Fruit fly (Drosophila melanogaster) whole organism, embryonic: ENCODE data around the gene Rh5.

Experiments
- Asciz ChIP-seq: fragments of 200-800 bp; sonication (Bioruptor generic); optimal IDR thresholded peaks from 2 replicates; lab custom pipeline; 2017; ENCODE audit warnings: missing biosample characterization, mild to moderate bottlenecking, missing genetic modification characterization, missing genetic modification reagents
- Atf-2 ChIP-seq: fragments of 200-800 bp; sonication (Bioruptor generic); optimal IDR thresholded peaks from 2 replicates; lab custom pipeline; 2016; ENCODE audit warnings: missing biosample characterization, missing genetic modification characterization
- Atf6 ChIP-seq: fragments of 200-800 bp; sonication (Bioruptor generic); IDR thresholded peaks from 2 replicates; pipeline ENCODE4 v1.3.6; 2022; ENCODE audit warnings: missing biosample characterization, missing genetic modification characterization
- CG10267 ChIP-seq: fragments of 200-800 bp; sonication (Bioruptor generic); optimal IDR thresholded peaks from 2 replicates; lab custom pipeline; 2018; ENCODE audit warnings: missing biosample characterization, mild to moderate bottlenecking, missing genetic modification characterization, moderate library complexity
- CG10565 ChIP-seq: fragments of 200-800 bp; sonication (Bioruptor generic); optimal IDR thresholded peaks from 3 replicates; lab custom pipeline; 2016; ENCODE audit warnings: missing biosample characterization, mild to moderate bottlenecking, missing genetic modification characterization
- CG11247 ChIP-seq: fragments of 200-800 bp; sonication (Bioruptor generic); IDR thresholded peaks from 2 replicates; pipeline ENCODE4 v1.3.6; 2022; ENCODE audit warnings: missing biosample characterization, missing genetic modification characterization
- CG11723 ChIP-seq: fragments of 200-800 bp; sonication (Bioruptor generic); optimal IDR thresholded peaks from 2 replicates; lab custom pipeline; 2017; ENCODE audit warnings: missing biosample characterization, mild to moderate bottlenecking, missing genetic modification characterization
- CG12071 ChIP-seq: fragments of 200-800 bp; sonication (Bioruptor generic); optimal IDR thresholded peaks from 3 replicates; lab custom pipeline; 2018; ENCODE audit warnings: missing biosample characterization, mild to moderate bottlenecking, missing genetic modification characterization
- CG13624 ChIP-seq: fragments of 200-800 bp; sonication (Bioruptor generic); optimal IDR thresholded peaks from 2 replicates; lab custom pipeline; 2016; ENCODE audit warnings: missing biosample characterization, missing genetic modification characterization
- CG13894 ChIP-seq: fragments of 200-800 bp; sonication (Bioruptor generic); optimal IDR thresholded peaks from 3 replicates; lab custom pipeline; 2018; ENCODE audit warnings: missing biosample characterization, mild to moderate bottlenecking, missing genetic modification characterization, moderate library complexity
- CG14710 ChIP-seq: fragments of 200-800 bp; sonication (Bioruptor generic); optimal IDR thresholded peaks from 3 replicates; lab custom pipeline; 2019; ENCODE audit warnings: missing biosample characterization, mild to moderate bottlenecking, missing genetic modification characterization, moderate library complexity
- CG15011 ChIP-seq: fragments of 200-800 bp; sonication (Bioruptor generic); optimal IDR thresholded peaks from 3 replicates; lab custom pipeline; 2018; ENCODE audit warnings: missing biosample characterization, mild to moderate bottlenecking, missing genetic modification characterization
- CG1603 ChIP-seq: fragments of 200-800 bp; sonication (Bioruptor generic); optimal IDR thresholded peaks from 2 replicates; lab custom pipeline; 2019; ENCODE audit warnings: missing biosample characterization, mild to moderate bottlenecking, missing genetic modification characterization, moderate library complexity
- CG16813 ChIP-seq: fragments of 200-800 bp; sonication (Bioruptor generic); IDR thresholded peaks from 3 replicates; pipeline ENCODE4 v1.3.6; 2022; ENCODE audit warnings: missing biosample characterization, missing genetic modification characterization; ENCODE audit not compliant: partially characterized antibody
- CG16863 ChIP-seq: fragments of 200-800 bp; sonication (Bioruptor generic); optimal IDR thresholded peaks from 3 replicates; lab custom pipeline; 2016; ENCODE audit warnings: missing biosample characterization, missing genetic modification characterization
- CG17359 ChIP-seq: fragments of 200-800 bp; sonication (Bioruptor generic); optimal IDR thresholded peaks from 3 replicates; lab custom pipeline; 2018; ENCODE audit warnings: missing biosample characterization, mild to moderate bottlenecking, missing genetic modification characterization, moderate library complexity
- CG17802 ChIP-seq: fragments of 200-800 bp; sonication (Bioruptor generic); optimal IDR thresholded peaks from 2 replicates; lab custom pipeline; 2018; ENCODE audit warnings: missing biosample characterization, mild to moderate bottlenecking, missing genetic modification characterization, moderate library complexity
- CG18476 ChIP-seq: fragments of 200-800 bp; sonication (Bioruptor generic); optimal IDR thresholded peaks from 2 replicates; lab custom pipeline; 2016; ENCODE audit warnings: missing biosample characterization, mild to moderate bottlenecking, missing genetic modification characterization
- CG34376 ChIP-seq: fragments of 200-800 bp; sonication (Bioruptor generic); optimal IDR thresholded peaks from 2 replicates; lab custom pipeline; 2018; ENCODE audit warnings: missing biosample characterization, mild to moderate bottlenecking, missing genetic modification characterization
- CG6272 ChIP-seq: fragments of 200-800 bp; sonication (Bioruptor generic); IDR thresholded peaks from 2 replicates; pipeline ENCODE4 v1.3.6; 2022; ENCODE audit warnings: missing biosample characterization, missing genetic modification characterization
- CG6791 ChIP-seq: fragments of 200-800 bp; sonication (Bioruptor generic); IDR thresholded peaks from 3 replicates; pipeline ENCODE4 v1.3.6; 2022; ENCODE audit warnings: missing biosample characterization, missing genetic modification characterization; ENCODE audit not compliant: partially characterized antibody
- CG9215 ChIP-seq: fragments of 200-800 bp; sonication (Bioruptor generic); IDR thresholded peaks from 2 replicates; pipeline ENCODE4 v1.3.6; 2022; ENCODE audit warnings: missing biosample characterization, missing genetic modification characterization
- CkIIα-i1 ChIP-seq: fragments of 200-800 bp; sonication (Bioruptor generic); IDR thresholded peaks from 2 replicates; pipeline ENCODE4 v1.3.6; 2022; ENCODE audit warnings: missing biosample characterization, missing genetic modification characterization
- Dad ChIP-seq: fragments of 200-800 bp; sonication (Bioruptor generic); optimal IDR thresholded peaks from 3 replicates; lab custom pipeline; 2016; ENCODE audit warnings: missing biosample characterization, missing genetic modification characterization
- E2f2 ChIP-seq: fragments of 200-800 bp; sonication (Bioruptor generic); IDR thresholded peaks from 2 replicates; pipeline ENCODE4 v1.3.6; 2022; ENCODE audit warnings: missing biosample characterization, missing genetic modification characterization
- HLH3B ChIP-seq: fragments of 200-800 bp; sonication (Bioruptor generic); IDR thresholded peaks from 2 replicates; pipeline ENCODE4 v1.3.6; 2022; ENCODE audit warnings: missing biosample characterization, missing genetic modification characterization
- Kr ChIP-seq: fragments of 200-800 bp; sonication (Bioruptor generic); optimal IDR thresholded peaks from 2 replicates; lab custom pipeline; 2017; ENCODE audit warnings: missing biosample characterization, mild to moderate bottlenecking, missing genetic modification characterization
- MBD-R2 ChIP-seq: fragments of 200-800 bp; sonication (Bioruptor generic); IDR thresholded peaks from 2 replicates; pipeline ENCODE4 v1.3.6; 2022; ENCODE audit warnings: missing biosample characterization, missing genetic modification characterization
- Mes4 ChIP-seq: fragments of 200-800 bp; sonication (Bioruptor generic); optimal IDR thresholded peaks from 2 replicates; lab custom pipeline; 2016; ENCODE audit warnings: missing biosample characterization, missing genetic modification characterization
- Spps ChIP-seq: fragments of 200-800 bp; sonication (Bioruptor generic); optimal IDR thresholded peaks from 2 replicates; lab custom pipeline; 2018; ENCODE audit warnings: missing biosample characterization, mild to moderate bottlenecking, missing genetic modification characterization
- Trl ChIP-seq, 3 experiments: fragments of >200 bp in 2 of 3; fragments of 200-800 bp in 1 of 3; sonication (Bioruptor generic) in 1 of 3; optimal IDR thresholded peaks; 2 replicates in 1 of 3; 3 replicates in 2 of 3; lab custom pipeline; 2016 to 2017; ENCODE audit warnings: missing biosample characterization in 1 of 3, missing genetic modification characterization in 1 of 3
- Vsx1 ChIP-seq: fragments of 200-800 bp; sonication (Bioruptor generic); optimal IDR thresholded peaks from 2 replicates; lab custom pipeline; 2017; ENCODE audit warnings: missing biosample characterization, mild to moderate bottlenecking, missing genetic modification characterization, missing genetic modification reagents
- amos ChIP-seq: fragments of 200-800 bp; sonication (Bioruptor generic); IDR thresholded peaks from 2 replicates; pipeline ENCODE4 v1.3.6; 2022; ENCODE audit warnings: missing biosample characterization, missing genetic modification characterization; ENCODE audit not compliant: partially characterized antibody
- ato ChIP-seq: fragments of 200-800 bp; sonication (Bioruptor generic); IDR thresholded peaks from 2 replicates; pipeline ENCODE4 v1.3.6; 2022; ENCODE audit warnings: missing biosample characterization, missing genetic modification characterization; ENCODE audit not compliant: partially characterized antibody
- bowl ChIP-seq: fragments of 200-800 bp; sonication (Bioruptor generic); IDR thresholded peaks from 2 replicates; pipeline ENCODE4 v1.3.6; 2022; ENCODE audit warnings: missing biosample characterization, missing genetic modification characterization
- crc ChIP-seq: fragments of 200-800 bp; sonication (Bioruptor generic); optimal IDR thresholded peaks from 2 replicates; lab custom pipeline; 2016; ENCODE audit warnings: missing biosample characterization, missing genetic modification characterization
- fd96Cb ChIP-seq: fragments of 200-800 bp; sonication (Bioruptor generic); optimal IDR thresholded peaks from 2 replicates; lab custom pipeline; 2018; ENCODE audit warnings: missing biosample characterization, mild to moderate bottlenecking, missing genetic modification characterization, moderate library complexity
- grn ChIP-seq: fragments of 200-800 bp; sonication (Bioruptor generic); optimal IDR thresholded peaks from 3 replicates; lab custom pipeline; 2017; ENCODE audit warnings: missing biosample characterization, missing genetic modification characterization
- gt ChIP-seq: fragments of 200-800 bp; sonication (Bioruptor generic); IDR thresholded peaks from 2 replicates; pipeline ENCODE4 v1.3.6; 2022; ENCODE audit warnings: missing biosample characterization, missing genetic modification characterization
- h ChIP-seq: fragments of >200 bp; optimal IDR thresholded peaks from 2 replicates; lab custom pipeline; 2017
- jigr1 ChIP-seq: fragments of 200-800 bp; sonication (Bioruptor generic); IDR thresholded peaks from 3 replicates; pipeline ENCODE4 v1.3.6; 2022; ENCODE audit warnings: missing biosample characterization, missing genetic modification characterization
- jing ChIP-seq: fragments of 200-800 bp; sonication (Bioruptor generic); optimal IDR thresholded peaks from 2 replicates; lab custom pipeline; 2018; ENCODE audit warnings: missing biosample characterization, mild to moderate bottlenecking, missing genetic modification characterization
- p53 ChIP-seq: fragments of 200-800 bp; sonication (Bioruptor generic); optimal IDR thresholded peaks from 2 replicates; lab custom pipeline; 2016; ENCODE audit warnings: missing biosample characterization, missing genetic modification characterization
- pan ChIP-seq, 4 experiments: fragments of >200 bp in 3 of 4; fragments of 200-800 bp in 1 of 4; sonication (Bioruptor generic) in 1 of 4; optimal IDR thresholded peaks in 3 of 4; IDR thresholded peaks in 1 of 4; 2 replicates each; pipeline versions ENCODE4 v1.3.6 to Lab custom; 2017 to 2022; ENCODE audit warnings: missing biosample characterization in 2 of 4, missing genetic modification characterization in 2 of 4, mixed read lengths in 1 of 4
- psq ChIP-seq: fragments of 200-800 bp; sonication (Bioruptor generic); optimal IDR thresholded peaks from 2 replicates; lab custom pipeline; 2017; ENCODE audit warnings: missing biosample characterization, missing genetic modification characterization
- pum ChIP-seq: fragments of 200-800 bp; sonication (Bioruptor generic); optimal IDR thresholded peaks from 2 replicates; lab custom pipeline; 2016; ENCODE audit warnings: missing biosample characterization, missing genetic modification characterization
- row ChIP-seq: fragments of 200-800 bp; sonication (Bioruptor generic); IDR thresholded peaks from 3 replicates; pipeline ENCODE4 v1.3.6; 2022; ENCODE audit warnings: missing biosample characterization, missing genetic modification characterization
- stwl ChIP-seq: fragments of 200-800 bp; sonication (Bioruptor generic); optimal IDR thresholded peaks from 3 replicates; lab custom pipeline; 2018; ENCODE audit warnings: missing biosample characterization, mild to moderate bottlenecking, missing genetic modification characterization, moderate library complexity
- tap ChIP-seq: fragments of 200-800 bp; optimal IDR thresholded peaks from 3 replicates; lab custom pipeline; 2019; ENCODE audit warnings: missing biosample characterization, mild to moderate bottlenecking, missing genetic modification characterization, moderate library complexity

Rh5 gene

dm6 chr2L:12040510-12040909 lies 32.6 kb downstream of the Rh5 start, which contains the start of gene CG6766 (continued):
- TF ChIP-seq CG12071 (GFP tag; lab: Kevin White, UChicago) (no peak), CG11723 (GFP tag; lab: Kevin White, UChicago) (no peak), E2f2 (GFP tag; lab: Robert Waterston, UW) (peak; percentile 49), amos (GFP tag; lab: Robert Waterston, UW) (no peak; the same call in 1 of the 2 replicates), CG17359 (tag; lab: Kevin White, UChicago) (no peak), gt (GFP tag; lab: Robert Waterston, UW) (no peak), Dad (no peak), CG10565 (no peak), tap (tag; lab: Kevin White, UChicago) (no peak), ato (no peak), pum (no peak), CG18476 (no peak), CG14710 (tag; lab: Kevin White, UChicago) (peak; percentile 31), CkIIα-i1 (GFP tag; lab: Robert Waterston, UW) (no peak), HLH3B (GFP tag; lab: Robert Waterston, UW) (no peak), crc (GFP tag; lab: Kevin White, UChicago) (no peak), Vsx1 (no peak), CG9215 (GFP tag; lab: Robert Waterston, UW) (no peak), CG34376 (GFP tag; lab: Kevin White, UChicago) (peak; percentile 9), stwl (tag; lab: Kevin White, UChicago) (peak; percentile 73), CG6272 (GFP tag; lab: Robert Waterston, UW) (no peak), CG17802 (tag; lab: Kevin White, UChicago) (no peak), CG15011 (GFP tag; lab: Kevin White, UChicago) (no peak), CG6791 (GFP tag; lab: Robert Waterston, UW) (no peak), Asciz (GFP tag; lab: Kevin White, UChicago) (no peak), Spps (tag; lab: Kevin White, UChicago) (no peak), Kr (no peak), p53 (no peak), Atf-2 (no peak), CG10267 (tag; lab: Kevin White, UChicago) (no peak), fd96Cb (tag; lab: Kevin White, UChicago) (no peak), CG13894 (tag; lab: Kevin White, UChicago) (no peak), CG1603 (tag; lab: Kevin White, UChicago) (no peak), jigr1 (GFP tag; lab: Robert Waterston, UW) (no peak), h (lab: Kevin White, UChicago) (no peak), grn (GFP tag; lab: Kevin White, UChicago) (no peak), Trl (optimal IDR thresholded peaks at IDR 0.05; lab: Kevin White, UChicago) (no peak), Trl (GFP tag; optimal IDR thresholded peaks at IDR 0.05; lab: Kevin White, UChicago) (no peak), CG11247 (no peak), MBD-R2 (GFP tag; lab: Robert Waterston, UW) (peak; percentile 96), pan (optimal IDR thresholded peaks at IDR 0.05; lab: Kevin White, UChicago) (no peak), pan (GFP tag; optimal IDR thresholded peaks at IDR 0.05 in 1 of 2, IDR thresholded peaks at IDR 0.05 in 1 of 2) (no peak), bowl (GFP tag; lab: Robert Waterston, UW) (no peak), row (GFP tag; lab: Robert Waterston, UW) (peak; percentile 80), CG16863 (no peak), jing (GFP tag; lab: Kevin White, UChicago) (no peak), Atf6 (GFP tag; lab: Robert Waterston, UW) (no peak), psq (GFP tag; lab: Kevin White, UChicago) (no peak), CG16813 (GFP tag; lab: Robert Waterston, UW) (no peak), CG13624 (GFP tag; lab: Kevin White, UChicago) (no peak), Mes4 (no peak)
